4 fruit fly cellular contexts compared by ENCODE assay signal in genomic region chr2L:5876474-5877067, dm6.
TF ChIP-seq lines count a peak whose summit lies in the region.

No protein-coding gene starts in this region.

- no peak for TF ChIP-seq CTCF in whole organism, embryonic (GFP tag; optimal IDR thresholded peaks at IDR 0.05; lab: Kevin White, UChicago)

TF ChIP-seq in whole organism, adult, 20 proteins besides CTCF, POLR2A, EP300 and RAD21:
- TF ChIP-seq kay (GFP tag; lab: Kevin White, UChicago; ENCODE audit: borderline replicate concordance) (peak; percentile 70), cic (GFP tag; optimal IDR thresholded peaks at IDR 0.05; lab: Kevin White, UChicago) (peak; percentile 72), CG7101 (tag; optimal IDR thresholded peaks at IDR 0.05; lab: Kevin White, UChicago) (peak; percentile 81), toe (GFP tag; optimal IDR thresholded peaks at IDR 0.05; lab: Kevin White, UChicago) (peak; percentile 32), Hr96 (GFP tag; optimal IDR thresholded peaks at IDR 0.05; lab: Kevin White, UChicago) (peak; percentile 43), tj (GFP tag; optimal IDR thresholded peaks at IDR 0.05; lab: Kevin White, UChicago) (peak; percentile 98), CG33017 (tag; optimal IDR thresholded peaks at IDR 0.05; lab: Kevin White, UChicago) (peak; percentile 66), bab1 (GFP tag; optimal IDR thresholded peaks at IDR 0.05; lab: Kevin White, UChicago) (no peak), pad (GFP tag; optimal IDR thresholded peaks at IDR 0.05; lab: Kevin White, UChicago) (peak; percentile 28), CG11617 (GFP tag; optimal IDR thresholded peaks at IDR 0.05; lab: Kevin White, UChicago) (peak; percentile 64), cnc (optimal IDR thresholded peaks at IDR 0.05; lab: Kevin White, UChicago) (no peak), CG12768 (GFP tag; optimal IDR thresholded peaks at IDR 0.05; lab: Kevin White, UChicago) (peak; percentile 54), Clk (GFP tag; optimal IDR thresholded peaks at IDR 0.05; lab: Kevin White, UChicago) (no peak), CG14711 (tag; optimal IDR thresholded peaks at IDR 0.05; lab: Kevin White, UChicago) (peak; percentile 72), CG1620 (GFP tag; optimal IDR thresholded peaks at IDR 0.05; lab: Kevin White, UChicago) (peak; percentile 41), ovo (GFP tag; optimal IDR thresholded peaks at IDR 0.05; lab: Kevin White, UChicago) (peak; percentile 76), CG5204 (GFP tag; optimal IDR thresholded peaks at IDR 0.05; lab: Kevin White, UChicago) (peak; percentile 49), CG7045 (GFP tag; optimal IDR thresholded peaks at IDR 0.05; lab: Kevin White, UChicago) (peak; percentile 90), Crg-1 (GFP tag; optimal IDR thresholded peaks at IDR 0.05; lab: Kevin White, UChicago) (peak; percentile 72), Mnt (GFP tag; optimal IDR thresholded peaks at IDR 0.05; lab: Kevin White, UChicago) (peak; percentile 50)

TF ChIP-seq in whole organism, embryonic, 481 proteins besides CTCF, POLR2A, EP300 and RAD21 (continues in another document):
- TF ChIP-seq CG18764 (GFP tag; optimal IDR thresholded peaks at IDR 0.05; lab: Kevin White, UChicago) (no peak), YL-1 (GFP tag; optimal IDR thresholded peaks at IDR 0.05; lab: Kevin White, UChicago) (peak; percentile 15), CG14014 (GFP tag; IDR thresholded peaks at IDR 0.05; lab: Robert Waterston, UW) (peak; percentile 74; the same call in 1 of the 2 replicates), Fer2 (tag; optimal IDR thresholded peaks at IDR 0.05; lab: Kevin White, UChicago) (peak; percentile 70), Blimp-1 (GFP tag; optimal IDR thresholded peaks at IDR 0.05; lab: Kevin White, UChicago) (peak; percentile 22), Bteb2 (GFP tag; optimal IDR thresholded peaks at IDR 0.05; lab: Kevin White, UChicago) (no peak), Tbp (GFP tag; optimal IDR thresholded peaks at IDR 0.05; lab: Kevin White, UChicago) (no peak), ttk (GFP tag; IDR thresholded peaks at IDR 0.05; lab: Robert Waterston, UW) (no peak), CG12659 (GFP tag; optimal IDR thresholded peaks at IDR 0.05; lab: Kevin White, UChicago) (peak; percentile 34), CG9727 (GFP tag; optimal IDR thresholded peaks at IDR 0.05; lab: Kevin White, UChicago) (peak; percentile 38), nau (GFP tag; optimal IDR thresholded peaks at IDR 0.05; lab: Kevin White, UChicago) (peak; percentile 43), sug (tag; optimal IDR thresholded peaks at IDR 0.05; lab: Kevin White, UChicago) (peak; percentile 34), inv (GFP tag; IDR thresholded peaks at IDR 0.05; lab: Robert Waterston, UW; ENCODE audit: partially characterized antibody) (no peak), sim (GFP tag; IDR thresholded peaks at IDR 0.05; lab: Robert Waterston, UW) (no peak), CG4854 (GFP tag; optimal IDR thresholded peaks at IDR 0.05; lab: Kevin White, UChicago) (peak; percentile 5), CG10543 (GFP tag; optimal IDR thresholded peaks at IDR 0.05; lab: Kevin White, UChicago) (peak; percentile 63), caup (GFP tag; optimal IDR thresholded peaks at IDR 0.05; lab: Kevin White, UChicago; ENCODE audit: severe bottlenecking) (peak; percentile 77), Dbx (GFP tag; IDR thresholded peaks at IDR 0.05; lab: Robert Waterston, UW) (0 out of 3 replicates have a peak, but pooled peaks have one; percentile 14), ranshi (GFP tag; IDR thresholded peaks at IDR 0.05; lab: Robert Waterston, UW) (0 out of 2 replicates have a peak, but pooled peaks have one; percentile 17), hkb (optimal IDR thresholded peaks at IDR 0.05; lab: Kevin White, UChicago) (no peak), hkb (GFP tag; IDR thresholded peaks at IDR 0.05; lab: Robert Waterston, UW) (peak; percentile 23; the same call in 1 of the 2 replicates), onecut (GFP tag; IDR thresholded peaks at IDR 0.05; lab: Robert Waterston, UW) (0 out of 2 replicates have a peak, but pooled peaks have one; percentile 11), CG7556 (GFP tag; optimal IDR thresholded peaks at IDR 0.05; lab: Kevin White, UChicago) (peak; percentile 6)

TF ChIP-seq in whole organism, prepupa, 60 proteins besides CTCF, POLR2A, EP300 and RAD21:
- TF ChIP-seq CG6276 (GFP tag; optimal IDR thresholded peaks at IDR 0.05; lab: Kevin White, UChicago) (no peak), vri (GFP tag; optimal IDR thresholded peaks at IDR 0.05; lab: Kevin White, UChicago) (peak; percentile 24), Sox102F (GFP tag; optimal IDR thresholded peaks at IDR 0.05; lab: Kevin White, UChicago) (peak; percentile 22), svp (GFP tag; lab: Kevin White, UChicago) (peak; percentile 40), Lpt (GFP tag; optimal IDR thresholded peaks at IDR 0.05; lab: Kevin White, UChicago) (no peak), CG34406 (GFP tag; optimal IDR thresholded peaks at IDR 0.05; lab: Kevin White, UChicago) (peak; percentile 6), Eip78C (GFP tag; lab: Kevin White, UChicago) (peak; percentile 73), fkh (GFP tag; optimal IDR thresholded peaks at IDR 0.05; lab: Kevin White, UChicago) (peak; percentile 95), CG6163 (GFP tag; IDR thresholded peaks at IDR 0.05; lab: Robert Waterston, UW) (0 out of 3 replicates have a peak, but pooled peaks have one; percentile 26), cyc (GFP tag; optimal IDR thresholded peaks at IDR 0.05; lab: Kevin White, UChicago) (no peak)

TF ChIP-seq in whole organism, wandering third instar larva, 38 proteins besides CTCF, POLR2A, EP300 and RAD21:
- TF ChIP-seq usp (GFP tag; optimal IDR thresholded peaks at IDR 0.05; lab: Kevin White, UChicago) (no peak), Abd-B (GFP tag; optimal IDR thresholded peaks at IDR 0.05; lab: Kevin White, UChicago) (no peak), dsf (GFP tag; optimal IDR thresholded peaks at IDR 0.05; lab: Kevin White, UChicago; ENCODE audit: borderline replicate concordance) (no peak), brk (GFP tag; optimal IDR thresholded peaks at IDR 0.05; lab: Kevin White, UChicago) (no peak), Hnf4 (GFP tag; optimal IDR thresholded peaks at IDR 0.05; lab: Kevin White, UChicago) (peak; percentile 8), Dif (GFP tag; optimal IDR thresholded peaks at IDR 0.05; lab: Kevin White, UChicago; ENCODE audit: partially characterized antibody) (no peak), pan (optimal IDR thresholded peaks at IDR 0.05; lab: Kevin White, UChicago) (no peak), Hr78 (GFP tag; optimal IDR thresholded peaks at IDR 0.05; lab: Kevin White, UChicago) (no peak), Dfd (GFP tag; optimal IDR thresholded peaks at IDR 0.05; lab: Kevin White, UChicago) (no peak), dmrt93B (GFP tag; optimal IDR thresholded peaks at IDR 0.05; lab: Kevin White, UChicago) (peak; percentile 15), ey (GFP tag; optimal IDR thresholded peaks at IDR 0.05; lab: Kevin White, UChicago) (no peak), rgr (GFP tag; optimal IDR thresholded peaks at IDR 0.05; lab: Kevin White, UChicago) (peak; percentile 48), dl (GFP tag; optimal IDR thresholded peaks at IDR 0.05; lab: Kevin White, UChicago; ENCODE audit: insufficient read depth in 1 of 2, partially characterized antibody in 2 of 2) (no peak), N (GFP tag; optimal IDR thresholded peaks at IDR 0.05; lab: Kevin White, UChicago) (no peak), Rel (GFP tag; optimal IDR thresholded peaks at IDR 0.05; lab: Kevin White, UChicago) (no peak), Rel (tag; optimal IDR thresholded peaks at IDR 0.05; lab: Kevin White, UChicago) (no peak), sv (GFP tag; optimal IDR thresholded peaks at IDR 0.05; lab: Kevin White, UChicago) (no peak), h (GFP tag; optimal IDR thresholded peaks at IDR 0.05; lab: Kevin White, UChicago) (peak; percentile 42), foxo (GFP tag; optimal IDR thresholded peaks at IDR 0.05; lab: Kevin White, UChicago) (no peak), psq (GFP tag; optimal IDR thresholded peaks at IDR 0.05; lab: Kevin White, UChicago) (no peak), Hr83 (GFP tag; optimal IDR thresholded peaks at IDR 0.05; lab: Kevin White, UChicago; ENCODE audit: poor library complexity, severe bottlenecking) (peak; percentile 73), Sp1 (GFP tag; optimal IDR thresholded peaks at IDR 0.05; lab: Kevin White, UChicago) (peak; percentile 8), OdsH (GFP tag; optimal IDR thresholded peaks at IDR 0.05; lab: Kevin White, UChicago) (peak; percentile 33)
TF ChIP-seq in whole organism, wandering third instar larva: peak in this region for 7.
